2 fruit fly cellular contexts compared by ENCODE assay signal in the genomic region with DNA sequence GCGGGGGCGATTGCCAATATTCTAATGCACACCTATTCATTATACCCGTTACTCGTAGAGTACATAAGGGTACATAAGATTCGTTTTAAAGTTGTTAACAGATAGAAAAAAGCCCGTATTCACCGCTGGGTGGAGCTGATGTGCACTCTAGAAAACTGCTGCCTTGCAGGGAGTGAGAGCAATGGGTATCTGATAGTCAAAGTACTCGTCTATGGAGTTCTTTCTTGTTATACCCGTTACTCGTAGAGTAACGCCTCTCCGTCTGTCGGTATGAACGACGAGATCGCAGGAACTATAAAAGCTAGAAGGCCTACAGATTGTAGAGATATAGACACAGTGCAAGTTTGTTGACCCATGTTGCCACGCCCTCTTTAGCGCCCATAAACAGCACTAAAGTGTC.
A peak's percentile ranks its signal among the peaks of the same experiment; 100 is the strongest.
TF ChIP-seq lines count a peak whose summit lies in the region.

No protein-coding gene starts in this region.

- TF ChIP-seq CTCF in S2 (optimal IDR thresholded peaks at IDR 0.05; lab: Kevin White, UChicago) = peak; percentile 18 to 46
- TF ChIP-seq CTCF in whole organism, embryonic (GFP tag; optimal IDR thresholded peaks at IDR 0.05; lab: Kevin White, UChicago) = peak; percentile 67

TF ChIP-seq in whole organism, embryonic, 481 proteins besides CTCF, POLR2A, EP300 and RAD21:
- TF ChIP-seq Med (GFP tag; lab: Kevin White, UChicago) (peak; percentile 46), CG4424 (GFP tag; optimal IDR thresholded peaks at IDR 0.05; lab: Kevin White, UChicago) (no peak), CG11247 (GFP tag; IDR thresholded peaks at IDR 0.05; lab: Robert Waterston, UW) (no peak), HLH4C (GFP tag; IDR thresholded peaks at IDR 0.05; lab: Robert Waterston, UW; ENCODE audit: partially characterized antibody) (peak; percentile 56), Meics (GFP tag; optimal IDR thresholded peaks at IDR 0.05; lab: Kevin White, UChicago) (no peak), az2 (GFP tag; optimal IDR thresholded peaks at IDR 0.05; lab: Kevin White, UChicago) (no peak), CG6791 (GFP tag; IDR thresholded peaks at IDR 0.05; lab: Robert Waterston, UW; ENCODE audit: partially characterized antibody) (peak; percentile 54; the same call in 2 of the 3 replicates), Ssrp (tag; optimal IDR thresholded peaks at IDR 0.05; lab: Kevin White, UChicago) (no peak), Drgx (GFP tag; IDR thresholded peaks at IDR 0.05; lab: Robert Waterston, UW) (no peak), CG7963 (GFP tag; IDR thresholded peaks at IDR 0.05; lab: Robert Waterston, UW; ENCODE audit: partially characterized antibody) (peak; percentile 55; the same call in 2 of the 3 replicates), Dref (GFP tag; IDR thresholded peaks at IDR 0.05; lab: Robert Waterston, UW) (no peak), chinmo (GFP tag; IDR thresholded peaks at IDR 0.05; lab: Robert Waterston, UW; ENCODE audit: partially characterized antibody) (no peak), CG12299 (tag; optimal IDR thresholded peaks at IDR 0.05; lab: Kevin White, UChicago) (no peak), CG16813 (GFP tag; IDR thresholded peaks at IDR 0.05; lab: Robert Waterston, UW; ENCODE audit: partially characterized antibody) (peak; percentile 63), CG14860 (GFP tag; IDR thresholded peaks at IDR 0.05; lab: Robert Waterston, UW; ENCODE audit: partially characterized antibody) (peak; percentile 14; the same call in 1 of the 3 replicates), CG30403 (GFP tag; optimal IDR thresholded peaks at IDR 0.05; lab: Kevin White, UChicago) (no peak), pb (GFP tag; optimal IDR thresholded peaks at IDR 0.05; lab: Kevin White, UChicago) (no peak), salm (tag; optimal IDR thresholded peaks at IDR 0.05; lab: Kevin White, UChicago) (no peak), pfk (GFP tag; optimal IDR thresholded peaks at IDR 0.05; lab: Kevin White, UChicago) (no peak), Dbx (GFP tag; IDR thresholded peaks at IDR 0.05; lab: Robert Waterston, UW) (no peak), CG8944 (GFP tag; optimal IDR thresholded peaks at IDR 0.05; lab: Kevin White, UChicago) (no peak), CG13123 (GFP tag; optimal IDR thresholded peaks at IDR 0.05; lab: Kevin White, UChicago) (no peak), CG33557 (GFP tag; optimal IDR thresholded peaks at IDR 0.05; lab: Kevin White, UChicago) (no peak), bbx (GFP tag; IDR thresholded peaks at IDR 0.05; lab: Robert Waterston, UW; ENCODE audit: partially characterized antibody) (no peak), D19A (tag; optimal IDR thresholded peaks at IDR 0.05; lab: Kevin White, UChicago) (peak; percentile 82), CG8765 (GFP tag; IDR thresholded peaks at IDR 0.05; lab: Robert Waterston, UW) (no peak), ato (GFP tag; IDR thresholded peaks at IDR 0.05; lab: Robert Waterston, UW; ENCODE audit: partially characterized antibody) (peak; percentile 35; the same call in 1 of the 2 replicates), CG18619 (GFP tag; optimal IDR thresholded peaks at IDR 0.05; lab: Kevin White, UChicago) (no peak), vnd (GFP tag; IDR thresholded peaks at IDR 0.05; lab: Robert Waterston, UW; ENCODE audit: partially characterized antibody) (0 out of 3 replicates have a peak, but pooled peaks have one; percentile 40), CG15696 (tag; optimal IDR thresholded peaks at IDR 0.05; lab: Kevin White, UChicago) (no peak), ci (GFP tag; IDR thresholded peaks at IDR 0.05; lab: Robert Waterston, UW) (no peak)
TF ChIP-seq in whole organism, embryonic: peak in this region for 9.
